Worm (Caenorhabditis elegans) whole organism, late embryonic: ENCODE measurements around the gene F44E5.15.

Experiments used
- K02D7.2 ChIP-seq: sonication (generic microtip); optimal IDR thresholded peaks from 2 replicates; lab custom pipeline; 2017; ENCODE audit warnings: mild to moderate bottlenecking, missing genetic modification characterization, missing compliant biosample characterization
- K09A11.1 ChIP-seq: sonication (generic microtip); optimal IDR thresholded peaks from 2 replicates; lab custom pipeline; 2017; ENCODE audit warnings: antibody characterized with exemption, mild to moderate bottlenecking, missing genetic modification characterization, missing compliant biosample characterization; ENCODE audit not compliant: insufficient read depth
- T23F11.4 ChIP-seq: fragments of 200-800 bp; sonication (Bioruptor generic); optimal IDR thresholded peaks from 2 replicates; lab custom pipeline; 2018; ENCODE audit warnings: mild to moderate bottlenecking, missing genetic modification characterization, missing compliant biosample characterization
- Y22D7AL.16 ChIP-seq: sonication (generic microtip); optimal IDR thresholded peaks from 2 replicates; lab custom pipeline; 2016; ENCODE audit warnings: missing genetic modification characterization, missing compliant biosample characterization
- ahr-1 ChIP-seq: sonication (generic microtip); optimal IDR thresholded peaks from 2 replicates; lab custom pipeline; 2016; ENCODE audit warnings: missing genetic modification characterization, missing compliant biosample characterization
- ceh-18 ChIP-seq: sonication (generic microtip); optimal IDR thresholded peaks from 2 replicates; lab custom pipeline; 2016; ENCODE audit warnings: missing genetic modification characterization, missing compliant biosample characterization
- ceh-19 ChIP-seq: fragments of 200-800 bp; sonication (Bioruptor generic); optimal IDR thresholded peaks from 2 replicates; lab custom pipeline; 2018; ENCODE audit warnings: mild to moderate bottlenecking, missing genetic modification characterization, missing compliant biosample characterization
- ceh-24 ChIP-seq: sonication (generic microtip); optimal IDR thresholded peaks from 2 replicates; lab custom pipeline; 2016; ENCODE audit warnings: mild to moderate bottlenecking, missing genetic modification characterization, missing compliant biosample characterization
- ceh-34 ChIP-seq: sonication (generic microtip); optimal IDR thresholded peaks from 2 replicates; lab custom pipeline; 2016; ENCODE audit warnings: mild to moderate bottlenecking, missing genetic modification characterization, missing compliant biosample characterization
- ceh-45 ChIP-seq: fragments of 200-800 bp; sonication (Bioruptor generic); IDR thresholded peaks from 2 replicates; pipeline ENCODE4 v1.3.6; 2022; ENCODE audit warnings: missing genetic modification reagents, missing genetic modification characterization, missing compliant biosample characterization
- ceh-48 ChIP-seq: sonication (generic microtip); optimal IDR thresholded peaks from 2 replicates; lab custom pipeline; 2016; ENCODE audit warnings: missing genetic modification characterization, inconsistent platforms, missing compliant biosample characterization
- ceh-9 ChIP-seq: sonication (generic microtip); optimal IDR thresholded peaks from 2 replicates; lab custom pipeline; 2016; ENCODE audit warnings: mild to moderate bottlenecking, missing genetic modification characterization, inconsistent platforms, missing compliant biosample characterization
- dmd-4 ChIP-seq: sonication (generic microtip); optimal IDR thresholded peaks from 2 replicates; lab custom pipeline; 2016; ENCODE audit warnings: borderline replicate concordance, missing genetic modification characterization, missing compliant biosample characterization
- eyg-1 ChIP-seq: sonication (generic microtip); optimal IDR thresholded peaks from 2 replicates; lab custom pipeline; 2016; ENCODE audit warnings: missing genotype, missing genetic modification characterization, missing compliant biosample characterization
- fax-1 ChIP-seq: sonication (generic microtip); optimal IDR thresholded peaks from 2 replicates; lab custom pipeline; 2016; ENCODE audit warnings: missing genotype, missing genetic modification characterization, missing compliant biosample characterization
- fkh-10 ChIP-seq: fragments of 150-350 bp; optimal IDR thresholded peaks from 2 replicates; lab custom pipeline; 2014; ENCODE audit warnings: missing biosample characterization, missing genetic modification reagents, missing genetic modification characterization
- fkh-6 ChIP-seq: sonication (generic microtip); optimal IDR thresholded peaks from 2 replicates; lab custom pipeline; 2016; ENCODE audit warnings: missing genetic modification characterization, missing compliant biosample characterization
- gmeb-2 ChIP-seq: sonication (generic microtip); optimal IDR thresholded peaks from 2 replicates; lab custom pipeline; 2016; ENCODE audit warnings: missing genetic modification characterization, inconsistent platforms, missing compliant biosample characterization
- hlh-15 ChIP-seq: sonication (generic microtip); optimal IDR thresholded peaks from 2 replicates; lab custom pipeline; 2016; ENCODE audit warnings: missing genetic modification characterization, missing compliant biosample characterization
- hlh-30 ChIP-seq: sonication (generic microtip); optimal IDR thresholded peaks from 2 replicates; lab custom pipeline; 2017; ENCODE audit warnings: antibody characterized with exemption, missing genetic modification characterization, missing compliant biosample characterization; ENCODE audit not compliant: insufficient read depth
- hlh-6 ChIP-seq: sonication (generic microtip); optimal IDR thresholded peaks from 2 replicates; lab custom pipeline; 2016; ENCODE audit warnings: missing genotype, missing genetic modification characterization, missing compliant biosample characterization
- madf-2 ChIP-seq: sonication (generic microtip); optimal IDR thresholded peaks from 2 replicates; lab custom pipeline; 2017; ENCODE audit warnings: missing genetic modification characterization, missing compliant biosample characterization
- nhr-11 ChIP-seq: fragments of 150-350 bp; optimal IDR thresholded peaks from 2 replicates; lab custom pipeline; 2014; ENCODE audit warnings: missing biosample characterization, missing genetic modification characterization
- pax-1 ChIP-seq: fragments of 150-350 bp; optimal IDR thresholded peaks from 2 replicates; lab custom pipeline; 2014; ENCODE audit warnings: missing biosample characterization, missing genetic modification characterization
- pha-2 ChIP-seq: sonication (generic microtip); optimal IDR thresholded peaks from 2 replicates; lab custom pipeline; 2017; ENCODE audit warnings: mild to moderate bottlenecking, missing genetic modification characterization, missing compliant biosample characterization
- pqm-1 ChIP-seq: sonication (generic microtip); optimal IDR thresholded peaks from 2 replicates; lab custom pipeline; 2016; ENCODE audit warnings: missing genetic modification characterization, missing compliant biosample characterization
- pros-1 ChIP-seq: fragments of 150-350 bp; optimal IDR thresholded peaks from 2 replicates; lab custom pipeline; 2014; ENCODE audit warnings: missing biosample characterization, missing genetic modification reagents, missing genetic modification characterization
- sox-2 ChIP-seq: fragments of 200-800 bp; sonication (Bioruptor generic); IDR thresholded peaks from 2 replicates; pipeline ENCODE4 v1.3.6; 2022; ENCODE audit warnings: missing genetic modification reagents, missing genetic modification characterization, missing compliant biosample characterization
- syd-9 ChIP-seq: sonication (generic microtip); optimal IDR thresholded peaks from 2 replicates; lab custom pipeline; 2016; ENCODE audit warnings: mild to moderate bottlenecking, missing genetic modification characterization, moderate library complexity, missing compliant biosample characterization
- tbx-2 ChIP-seq: sonication (generic microtip); optimal IDR thresholded peaks from 2 replicates; lab custom pipeline; 2016; ENCODE audit warnings: missing genetic modification characterization, missing compliant biosample characterization
- tbx-7 ChIP-seq: sonication (generic microtip); optimal IDR thresholded peaks from 2 replicates; lab custom pipeline; 2016; ENCODE audit warnings: missing genotype, missing genetic modification characterization, missing compliant biosample characterization
- ttx-3 ChIP-seq: sonication (generic microtip); optimal IDR thresholded peaks from 2 replicates; lab custom pipeline; 2016; ENCODE audit warnings: missing genetic modification reagents, missing genetic modification characterization, missing compliant biosample characterization
- unc-3 ChIP-seq, 2 experiments: fragments of 200-800 bp in 1 of 2; sonication (Bioruptor generic) in 1 of 2; sonication (generic microtip) in 1 of 2; conservative IDR thresholded peaks in 1 of 2; optimal IDR thresholded peaks in 1 of 2; 2 replicates each; pipeline versions ENCODE4 v1.3.6 to Lab custom; 2016 to 2022; ENCODE audit warnings: missing compliant biosample characterization in 2 of 2, missing genetic modification characterization in 2 of 2, missing genetic modification reagents in 1 of 2
- unc-42 ChIP-seq: sonication (generic microtip); optimal IDR thresholded peaks from 2 replicates; lab custom pipeline; 2016; ENCODE audit warnings: missing genotype, missing genetic modification characterization, missing compliant biosample characterization
- zip-5 ChIP-seq: sonication (generic microtip); optimal IDR thresholded peaks from 2 replicates; lab custom pipeline; 2016; ENCODE audit warnings: missing genetic modification characterization, missing compliant biosample characterization
- ztf-16 ChIP-seq: sonication (generic microtip); optimal IDR thresholded peaks from 2 replicates; lab custom pipeline; 2017; ENCODE audit warnings: missing genetic modification characterization, missing compliant biosample characterization

F44E5.15 gene

ce11 chrII:11782493-11782892 lies 10.0 kb downstream of the F44E5.15 start, which contains the start of gene F43G6.16:
F43G6.16 (minus strand) TSS chrII:11782633.
- no peak for TF ChIP-seq ceh-45 (GFP tag; lab: Robert Waterston, UW)
- peak; percentile 85 for TF ChIP-seq pax-1 (tag; lab: Kevin White, UChicago)

ce11 chrII:11788025-11788424 lies 15.6 kb downstream of the F44E5.15 start:
- TF ChIP-seq hlh-6 (tag; lab: Kevin White, UChicago): no peak
- TF ChIP-seq hlh-30 (tag; lab: Kevin White, UChicago): no peak
- TF ChIP-seq ceh-18 (tag; lab: Kevin White, UChicago): no peak
- TF ChIP-seq K02D7.2: no peak
- no peak for TF ChIP-seq unc-3 (GFP tag; conservative IDR thresholded peaks at IDR 0.05; lab: Robert Waterston, UW)
- no peak for TF ChIP-seq unc-3 (tag; optimal IDR thresholded peaks at IDR 0.05; lab: Kevin White, UChicago)
- no peak for TF ChIP-seq eyg-1 (tag; lab: Kevin White, UChicago)
- TF ChIP-seq pqm-1 (tag; lab: Kevin White, UChicago): no peak

- TF ChIP-seq pros-1 (tag; lab: Kevin White, UChicago) (no peak), Y22D7AL.16 (tag; lab: Kevin White, UChicago) (no peak), dmd-4 (tag; lab: Kevin White, UChicago) (no peak), ceh-48 (no peak), pha-2 (tag; lab: Kevin White, UChicago) (no peak), ceh-45 (GFP tag; lab: Robert Waterston, UW) (no peak), T23F11.4 (GFP tag; lab: Kevin White, UChicago) (no peak), ceh-19 (GFP tag; lab: Kevin White, UChicago) (no peak), tbx-2 (tag; lab: Kevin White, UChicago) (no peak), nhr-11 (no peak), pax-1 (tag; lab: Kevin White, UChicago) (no peak), eyg-1 (tag; lab: Kevin White, UChicago) (no peak), zip-5 (tag; lab: Kevin White, UChicago) (no peak), ztf-16 (tag; lab: Kevin White, UChicago) (no peak), gmeb-2 (tag; lab: Kevin White, UChicago) (no peak), K02D7.2 (no peak), tbx-7 (tag; lab: Kevin White, UChicago) (no peak)
These were observed 18.0 kb downstream of the F44E5.15 start, which contains the start of gene F43G6.4 for ce11 chrII:11790458-11790857. F43G6.4 (plus strand) TSS chrII:11790758.

ce11 chrII:11794392-11794791 lies 21.9 kb downstream of the F44E5.15 start:
- TF ChIP-seq K09A11.1 (tag; lab: Kevin White, UChicago) (no peak), pax-1 (tag; lab: Kevin White, UChicago) (no peak), sox-2 (GFP tag; lab: Robert Waterston, UW) (no peak), madf-2 (tag; lab: Kevin White, UChicago) (no peak), K02D7.2 (no peak), pqm-1 (tag; lab: Kevin White, UChicago) (no peak), fkh-6 (tag; lab: Kevin White, UChicago) (no peak), ceh-24 (tag; lab: Kevin White, UChicago) (no peak), ttx-3 (no peak), ceh-34 (tag; lab: Kevin White, UChicago) (no peak), fkh-10 (GFP tag; lab: Kevin White, UChicago) (no peak), unc-42 (tag; lab: Kevin White, UChicago) (no peak), ahr-1 (tag; lab: Kevin White, UChicago) (no peak), ceh-45 (GFP tag; lab: Robert Waterston, UW) (no peak), ceh-9 (tag; lab: Kevin White, UChicago) (no peak), hlh-15 (tag; lab: Kevin White, UChicago) (no peak), syd-9 (tag; lab: Kevin White, UChicago) (no peak), fax-1 (no peak), ceh-18 (tag; lab: Kevin White, UChicago) (no peak)
